Worm (Caenorhabditis elegans) whole organism, L1 larva: ENCODE results near the gene his-59.

Experiments used
- F16B12.6 ChIP-seq: fragments of 150-350 bp; optimal IDR thresholded peaks from 2 replicates; lab custom pipeline; 2014; ENCODE audit warnings: missing biosample characterization, missing genetic modification characterization
- Y116A8C.19 ChIP-seq: sonication (generic microtip); optimal IDR thresholded peaks from 2 replicates; lab custom pipeline; 2016; ENCODE audit warnings: missing compliant biosample characterization, missing genetic modification characterization, borderline replicate concordance
- aha-1 ChIP-seq: fragments of 150-350 bp; optimal IDR thresholded peaks from 2 replicates; lab custom pipeline; 2014; ENCODE audit warnings: missing biosample characterization, missing genetic modification characterization
- aly-2 ChIP-seq: fragments of 150-350 bp; optimal IDR thresholded peaks from 2 replicates; lab custom pipeline; 2014; ENCODE audit warnings: missing biosample characterization, missing genetic modification characterization
- dpl-1 ChIP-seq, 3 experiments: fragments of 150-350 bp in 2 of 3; sonication (generic microtip) in 1 of 3; optimal IDR thresholded peaks; 2 replicates each; lab custom pipeline; 2014 to 2017; ENCODE audit warnings: missing biosample characterization in 3 of 3, missing genetic modification characterization in 3 of 3, missing genetic modification reagents in 3 of 3
- dsc-1 ChIP-seq: sonication (generic microtip); optimal IDR thresholded peaks from 2 replicates; lab custom pipeline; 2016; ENCODE audit warnings: mild to moderate bottlenecking, missing genetic modification characterization, missing compliant biosample characterization
- efl-1 ChIP-seq, 4 experiments: fragments of 150-350 bp; optimal IDR thresholded peaks in 3 of 4; peaks in 1 of 4; 1 replicate in 1 of 4; 2 replicates in 3 of 4; lab custom pipeline; 2014; ENCODE audit warnings: missing biosample characterization in 2 of 4, missing genetic modification characterization in 2 of 4, missing genetic modification reagents in 2 of 4
- efl-3 ChIP-seq: fragments of 200-800 bp; sonication (Bioruptor generic); optimal IDR thresholded peaks from 2 replicates; lab custom pipeline; 2018; ENCODE audit warnings: mild to moderate bottlenecking, missing genetic modification characterization, missing compliant biosample characterization
- elt-2 ChIP-seq: sonication (generic microtip); optimal IDR thresholded peaks from 2 replicates; lab custom pipeline; 2016; ENCODE audit warnings: missing genetic modification characterization, mild to moderate bottlenecking, inconsistent platforms, missing compliant biosample characterization, missing genetic modification reagents
- fkh-10 ChIP-seq: sonication (generic microtip); optimal IDR thresholded peaks from 2 replicates; lab custom pipeline; 2017; ENCODE audit warnings: missing biosample characterization, missing genetic modification reagents, missing genetic modification characterization
- fkh-4 ChIP-seq: sonication (generic microtip); optimal IDR thresholded peaks from 2 replicates; lab custom pipeline; 2016; ENCODE audit warnings: missing compliant biosample characterization, missing genetic modification characterization, borderline replicate concordance
- grh-1 ChIP-seq: fragments of 200-800 bp; sonication (Bioruptor generic); IDR thresholded peaks from 2 replicates; pipeline ENCODE4 v1.3.6; 2022; ENCODE audit warnings: missing genetic modification reagents, missing genetic modification characterization, missing compliant biosample characterization
- hlh-17 ChIP-seq: fragments of 200-800 bp; sonication (Bioruptor generic); optimal IDR thresholded peaks from 2 replicates; lab custom pipeline; 2018; ENCODE audit warnings: missing genetic modification characterization, mild to moderate bottlenecking, missing compliant biosample characterization, moderate library complexity, borderline replicate concordance
- irx-1 ChIP-seq: sonication (generic microtip); optimal IDR thresholded peaks from 2 replicates; lab custom pipeline; 2016; ENCODE audit warnings: missing genetic modification characterization, missing compliant biosample characterization
- isw-1 ChIP-seq: fragments of 200-800 bp; sonication (Bioruptor generic); IDR thresholded peaks from 2 replicates; pipeline ENCODE4 v1.3.6; 2022; ENCODE audit warnings: missing genetic modification characterization, missing compliant biosample characterization
- jun-1 ChIP-seq: fragments of 150-350 bp; optimal IDR thresholded peaks from 2 replicates; lab custom pipeline; 2014; ENCODE audit warnings: missing biosample characterization, missing genetic modification reagents, missing genetic modification characterization
- lin-14 ChIP-seq: fragments of 200-800 bp; sonication (Bioruptor generic); optimal IDR thresholded peaks from 2 replicates; lab custom pipeline; 2018; ENCODE audit warnings: mild to moderate bottlenecking, missing genetic modification characterization, moderate library complexity, missing compliant biosample characterization
- lin-35 ChIP-seq, 2 experiments: fragments of 150-350 bp; optimal IDR thresholded peaks; 2 replicates each; lab custom pipeline; 2014; ENCODE audit warnings: missing biosample characterization in 2 of 2, missing genetic modification characterization in 2 of 2, missing genetic modification reagents in 2 of 2
- lir-3 ChIP-seq: sonication (generic microtip); optimal IDR thresholded peaks from 2 replicates; lab custom pipeline; 2016; ENCODE audit warnings: mild to moderate bottlenecking, missing genetic modification characterization, moderate library complexity, missing compliant biosample characterization; ENCODE audit not compliant: poor library complexity
- lsy-2 ChIP-seq, 2 experiments: fragments of 150-350 bp; optimal IDR thresholded peaks; 2 replicates each; lab custom pipeline; 2014; ENCODE audit warnings: missing biosample characterization in 2 of 2, missing genetic modification characterization in 2 of 2
- nhr-11 ChIP-seq: fragments of 150-350 bp; optimal IDR thresholded peaks from 2 replicates; lab custom pipeline; 2014; ENCODE audit warnings: missing biosample characterization, missing genetic modification characterization
- nhr-12 ChIP-seq: sonication (generic microtip); optimal IDR thresholded peaks from 2 replicates; lab custom pipeline; 2017; ENCODE audit warnings: missing biosample characterization, missing genetic modification characterization
- nhr-19 ChIP-seq: fragments of 200-800 bp; sonication (Bioruptor generic); conservative IDR thresholded peaks from 2 replicates; pipeline ENCODE4 v1.3.6; 2022; ENCODE audit warnings: missing genetic modification characterization, missing compliant biosample characterization
- nhr-76 ChIP-seq: sonication (generic microtip); optimal IDR thresholded peaks from 2 replicates; lab custom pipeline; 2017; ENCODE audit warnings: missing biosample characterization, missing genetic modification characterization
- nhr-85 ChIP-seq: sonication (generic microtip); peaks from one replicate; lab custom pipeline; 2016; ENCODE audit warnings: missing genetic modification characterization, inconsistent platforms, missing compliant biosample characterization
- pag-3 ChIP-seq: sonication (generic microtip); optimal IDR thresholded peaks from 2 replicates; lab custom pipeline; 2017; ENCODE audit warnings: missing genetic modification characterization, mild to moderate bottlenecking, missing compliant biosample characterization, antibody characterized with exemption, borderline replicate concordance; ENCODE audit not compliant: insufficient read depth
- pax-3 ChIP-seq: fragments of 200-800 bp; sonication (Bioruptor generic); optimal IDR thresholded peaks from 2 replicates; lab custom pipeline; 2018; ENCODE audit warnings: mild to moderate bottlenecking, missing genetic modification characterization, moderate library complexity, missing compliant biosample characterization
- rnt-1 ChIP-seq: sonication (generic microtip); optimal IDR thresholded peaks from 2 replicates; lab custom pipeline; 2016; ENCODE audit warnings: mild to moderate bottlenecking, missing genetic modification characterization, moderate library complexity, missing compliant biosample characterization
- snpc-4 ChIP-seq: fragments of 150-350 bp; optimal IDR thresholded peaks from 2 replicates; lab custom pipeline; 2014; ENCODE audit warnings: missing biosample characterization, missing genetic modification characterization
- snu-23 ChIP-seq: sonication (generic microtip); optimal IDR thresholded peaks from 2 replicates; lab custom pipeline; 2016; ENCODE audit warnings: missing genetic modification characterization, missing compliant biosample characterization
- sox-4 ChIP-seq: sonication (generic microtip); optimal IDR thresholded peaks from 2 replicates; lab custom pipeline; 2016; ENCODE audit warnings: missing genetic modification characterization, missing compliant biosample characterization
- sup-37 ChIP-seq: fragments of 200-800 bp; sonication (Bioruptor generic); optimal IDR thresholded peaks from 2 replicates; lab custom pipeline; 2018; ENCODE audit warnings: mild to moderate bottlenecking, missing genetic modification characterization, missing compliant biosample characterization
- tbx-2 ChIP-seq: sonication (generic microtip); optimal IDR thresholded peaks from 2 replicates; lab custom pipeline; 2016; ENCODE audit warnings: missing genetic modification characterization, missing compliant biosample characterization
- unc-86 ChIP-seq: sonication (generic microtip); optimal IDR thresholded peaks from 2 replicates; lab custom pipeline; 2016; ENCODE audit warnings: missing genetic modification characterization, missing compliant biosample characterization
- zag-1 ChIP-seq: fragments of 150-350 bp; optimal IDR thresholded peaks from 2 replicates; lab custom pipeline; 2014; ENCODE audit warnings: missing biosample characterization, missing genetic modification characterization
- ztf-11 ChIP-seq, 2 experiments: sonication (generic microtip); optimal IDR thresholded peaks; 2 replicates each; lab custom pipeline; 2016 to 2017; ENCODE audit warnings: missing genetic modification characterization in 2 of 2, missing biosample characterization in 1 of 2, missing compliant biosample characterization in 1 of 2
- ztf-4 ChIP-seq: fragments of 150-350 bp; optimal IDR thresholded peaks from 2 replicates; lab custom pipeline; 2014; ENCODE audit warnings: missing biosample characterization, missing genetic modification characterization

Gene his-59

ce11 chrIV:7516167-7516566 lies 28.1 kb downstream of the his-59 start, which contains the start of the genes R05G6.9 and R05G6.3:
Gene R05G6.9 (minus strand): TSS chrIV:7516267.
Gene R05G6.3 (plus strand): TSS chrIV:7516552.
- TF ChIP-seq grh-1 (GFP tag; lab: Robert Waterston, UW) (no peak), jun-1 (no peak), unc-86 (tag; lab: Kevin White, UChicago) (no peak), aly-2 (tag; lab: Kevin White, UChicago) (no peak), aha-1 (tag; lab: Kevin White, UChicago) (no peak), pag-3 (no peak), isw-1 (no peak), lin-14 (GFP tag; lab: Kevin White, UChicago) (no peak), sup-37 (GFP tag; lab: Kevin White, UChicago) (no peak), nhr-11 (no peak), dsc-1 (tag; lab: Kevin White, UChicago) (no peak), Y116A8C.19 (tag; lab: Kevin White, UChicago) (no peak), efl-3 (GFP tag; lab: Kevin White, UChicago) (no peak), tbx-2 (no peak), lir-3 (no peak), nhr-19 (no peak)

ce11 chrIV:7520258-7520657 lies 32.2 kb downstream of the his-59 start:
- TF ChIP-seq efl-1 (optimal IDR thresholded peaks at IDR 0.05; lab: Kevin White, UChicago) (no peak), efl-1 (GFP tag; optimal IDR thresholded peaks at IDR 0.05 in 1 of 2; lab: Kevin White, UChicago) (peak in 1 of 2 experiments; percentile 68), fkh-10 (no peak), nhr-76 (tag; lab: Kevin White, UChicago) (no peak), pag-3 (no peak), lin-35 (GFP tag; optimal IDR thresholded peaks at IDR 0.05; lab: Kevin White, UChicago) (peak in 1 of 2 experiments; percentile 2)

- TF ChIP-seq ztf-4 (tag; lab: Kevin White, UChicago) (no peak), sox-4 (no peak), zag-1 (no peak), lsy-2 (tag; optimal IDR thresholded peaks at IDR 0.05; lab: Kevin White, UChicago) (no peak), rnt-1 (no peak), nhr-85 (tag; lab: Kevin White, UChicago) (no peak), irx-1 (tag; lab: Kevin White, UChicago) (no peak), ztf-11 (tag; optimal IDR thresholded peaks at IDR 0.05; lab: Kevin White, UChicago) (no peak), pax-3 (tag; lab: Kevin White, UChicago) (no peak), elt-2 (tag; lab: Kevin White, UChicago) (peak; percentile 72), unc-86 (tag; lab: Kevin White, UChicago) (no peak), nhr-12 (tag; lab: Kevin White, UChicago) (no peak), snu-23 (no peak), nhr-76 (tag; lab: Kevin White, UChicago) (no peak), F16B12.6 (tag; lab: Kevin White, UChicago) (no peak), lin-35 (GFP tag; optimal IDR thresholded peaks at IDR 0.05; lab: Kevin White, UChicago) (peak in 1 of 2 experiments; percentile 16), fkh-4 (tag; lab: Kevin White, UChicago) (no peak)
Observed at ce11 chrIV:7520841-7521240, 32.8 kb downstream of the his-59 start.

ce11 chrIV:7521591-7521990 lies 33.5 kb downstream of the his-59 start:
- TF ChIP-seq lsy-2 (tag; optimal IDR thresholded peaks at IDR 0.05; lab: Kevin White, UChicago) (no peak), nhr-85 (tag; lab: Kevin White, UChicago) (peak; percentile 29), hlh-17 (GFP tag; lab: Kevin White, UChicago) (no peak), lin-14 (GFP tag; lab: Kevin White, UChicago) (peak; percentile 28), snpc-4 (tag; lab: Kevin White, UChicago) (no peak), dpl-1 (GFP tag; optimal IDR thresholded peaks at IDR 0.05; lab: Kevin White, UChicago) (no peak)
